Fruit fly (Drosophila melanogaster) whole organism, embryonic: ENCODE measurements around the gene CG8944.

Experiments used
- ATbp ChIP-seq: fragments of 200-800 bp; sonication (Bioruptor generic); optimal IDR thresholded peaks from 2 replicates; lab custom pipeline; 2017; ENCODE audit warnings: missing biosample characterization, mild to moderate bottlenecking, missing genetic modification characterization, missing genetic modification reagents
- Adf1 ChIP-seq: fragments of 200-800 bp; sonication (Bioruptor generic); IDR thresholded peaks from 2 replicates; pipeline ENCODE4 v1.3.6; 2022; ENCODE audit warnings: missing biosample characterization, missing genetic modification characterization
- BEAF-32 ChIP-seq: fragments of 200-800 bp; sonication (Bioruptor generic); optimal IDR thresholded peaks from 3 replicates; lab custom pipeline; 2017; ENCODE audit warnings: missing biosample characterization, missing genetic modification characterization, mild to moderate bottlenecking, moderate library complexity, missing genetic modification reagents
- Bgb ChIP-seq: fragments of 200-800 bp; sonication (Bioruptor generic); IDR thresholded peaks from 2 replicates; pipeline ENCODE4 v1.3.6; 2022; ENCODE audit warnings: missing biosample characterization, missing genetic modification characterization; ENCODE audit not compliant: partially characterized antibody
- CG10565 ChIP-seq: fragments of 200-800 bp; sonication (Bioruptor generic); optimal IDR thresholded peaks from 3 replicates; lab custom pipeline; 2016; ENCODE audit warnings: missing biosample characterization, mild to moderate bottlenecking, missing genetic modification characterization
- CG12659 ChIP-seq: fragments of 200-800 bp; sonication (Bioruptor generic); optimal IDR thresholded peaks from 3 replicates; lab custom pipeline; 2017; ENCODE audit warnings: mild to moderate bottlenecking, missing biosample characterization, missing genetic modification reagents, missing genetic modification characterization
- CG14710 ChIP-seq: fragments of 200-800 bp; sonication (Bioruptor generic); optimal IDR thresholded peaks from 3 replicates; lab custom pipeline; 2019; ENCODE audit warnings: missing biosample characterization, mild to moderate bottlenecking, missing genetic modification characterization, moderate library complexity
- CG1529 ChIP-seq: fragments of 200-800 bp; sonication (Bioruptor generic); optimal IDR thresholded peaks from 3 replicates; lab custom pipeline; 2018; ENCODE audit warnings: missing biosample characterization, missing genetic modification characterization
- CG2116 ChIP-seq: fragments of 200-800 bp; sonication (Bioruptor generic); optimal IDR thresholded peaks from 3 replicates; lab custom pipeline; 2018; ENCODE audit warnings: missing biosample characterization, mild to moderate bottlenecking, missing genetic modification characterization
- CG30431 ChIP-seq: fragments of 200-800 bp; sonication (Bioruptor generic); optimal IDR thresholded peaks from 2 replicates; lab custom pipeline; 2017; ENCODE audit warnings: missing biosample characterization, missing genetic modification characterization
- CG31388 ChIP-seq: fragments of 200-800 bp; sonication (Bioruptor generic); optimal IDR thresholded peaks from 2 replicates; lab custom pipeline; 2016; ENCODE audit warnings: missing biosample characterization, missing genetic modification characterization
- CG32767 ChIP-seq: fragments of 200-800 bp; sonication (Bioruptor generic); IDR thresholded peaks from 2 replicates; pipeline ENCODE4 v1.3.6; 2022; ENCODE audit warnings: missing biosample characterization, missing genetic modification characterization
- CG3847 ChIP-seq: fragments of 200-800 bp; sonication (Bioruptor generic); IDR thresholded peaks from 2 replicates; pipeline ENCODE4 v1.3.6; 2022; ENCODE audit warnings: missing biosample characterization, missing genetic modification characterization
- CG4282 ChIP-seq: fragments of 200-800 bp; sonication (Bioruptor generic); optimal IDR thresholded peaks from 2 replicates; lab custom pipeline; 2016; ENCODE audit warnings: missing biosample characterization, missing genetic modification characterization
- CG43689 ChIP-seq: fragments of 200-800 bp; sonication (Bioruptor generic); IDR thresholded peaks from 2 replicates; pipeline ENCODE4 v1.3.6; 2022; ENCODE audit warnings: missing biosample characterization, missing genetic modification characterization
- CG4404 ChIP-seq: fragments of 200-800 bp; sonication (Bioruptor generic); IDR thresholded peaks from 2 replicates; pipeline ENCODE4 v1.3.6; 2022; ENCODE audit warnings: missing biosample characterization, missing genetic modification characterization
- CkIIα-i1 ChIP-seq: fragments of 200-800 bp; sonication (Bioruptor generic); IDR thresholded peaks from 2 replicates; pipeline ENCODE4 v1.3.6; 2022; ENCODE audit warnings: missing biosample characterization, missing genetic modification characterization
- Dad ChIP-seq: fragments of 200-800 bp; sonication (Bioruptor generic); optimal IDR thresholded peaks from 3 replicates; lab custom pipeline; 2016; ENCODE audit warnings: missing biosample characterization, missing genetic modification characterization
- Dip3 ChIP-seq: fragments of 200-800 bp; sonication (Bioruptor generic); optimal IDR thresholded peaks from 3 replicates; lab custom pipeline; 2016; ENCODE audit warnings: missing biosample characterization, missing genetic modification characterization
- Elba2 ChIP-seq: fragments of 200-800 bp; sonication (Bioruptor generic); optimal IDR thresholded peaks from 3 replicates; lab custom pipeline; 2016; ENCODE audit warnings: missing biosample characterization, missing genetic modification characterization
- Ets97D ChIP-seq: fragments of 200-800 bp; sonication (Bioruptor generic); optimal IDR thresholded peaks from 3 replicates; lab custom pipeline; 2016; ENCODE audit warnings: missing biosample characterization, missing genetic modification characterization
- Fer1 ChIP-seq: fragments of 200-800 bp; sonication (Bioruptor generic); optimal IDR thresholded peaks from 2 replicates; lab custom pipeline; 2017; ENCODE audit warnings: missing biosample characterization, mild to moderate bottlenecking, missing genetic modification characterization
- Hr3 ChIP-seq: fragments of 200-800 bp; sonication (Bioruptor generic); optimal IDR thresholded peaks from 3 replicates; lab custom pipeline; 2016; ENCODE audit warnings: missing biosample characterization, missing genetic modification characterization
- Lhr ChIP-seq: fragments of 200-800 bp; sonication (Bioruptor generic); optimal IDR thresholded peaks from 3 replicates; lab custom pipeline; 2017; ENCODE audit warnings: mild to moderate bottlenecking, missing biosample characterization, missing genetic modification reagents, missing genetic modification characterization
- MESR4 ChIP-seq: fragments of 200-800 bp; sonication (Bioruptor generic); optimal IDR thresholded peaks from 2 replicates; lab custom pipeline; 2018; ENCODE audit warnings: missing biosample characterization, mild to moderate bottlenecking, missing genetic modification characterization, moderate library complexity
- NfI ChIP-seq: fragments of 200-800 bp; sonication (Bioruptor generic); optimal IDR thresholded peaks from 3 replicates; lab custom pipeline; 2018; ENCODE audit warnings: missing biosample characterization, mild to moderate bottlenecking, missing genetic modification characterization, moderate library complexity
- Optix ChIP-seq: fragments of 200-800 bp; sonication (Bioruptor generic); IDR thresholded peaks from 3 replicates; pipeline ENCODE4 v1.3.6; 2022; ENCODE audit warnings: missing biosample characterization, missing genetic modification characterization
- YL-1 ChIP-seq: fragments of 200-800 bp; sonication (Bioruptor generic); optimal IDR thresholded peaks from 3 replicates; lab custom pipeline; 2017; ENCODE audit warnings: missing biosample characterization, mild to moderate bottlenecking, missing genetic modification characterization
- ap ChIP-seq: fragments of 200-800 bp; sonication (Bioruptor generic); IDR thresholded peaks from 2 replicates; pipeline ENCODE4 v1.3.6; 2022; ENCODE audit warnings: missing biosample characterization, missing genetic modification characterization
- az2 ChIP-seq: fragments of 200-800 bp; sonication (Bioruptor generic); optimal IDR thresholded peaks from 3 replicates; lab custom pipeline; 2016; ENCODE audit warnings: missing biosample characterization, missing genetic modification characterization
- da ChIP-seq: fragments of 200-800 bp; sonication (Bioruptor generic); optimal IDR thresholded peaks from 2 replicates; lab custom pipeline; 2016; ENCODE audit warnings: missing biosample characterization, missing genetic modification characterization
- dati ChIP-seq: fragments of 200-800 bp; sonication (Bioruptor generic); IDR thresholded peaks from 2 replicates; pipeline ENCODE4 v1.3.6; 2022; ENCODE audit warnings: missing biosample characterization, missing genetic modification characterization
- ems ChIP-seq: fragments of 200-800 bp; sonication (Bioruptor generic); optimal IDR thresholded peaks from 3 replicates; lab custom pipeline; 2016; ENCODE audit warnings: missing biosample characterization, missing genetic modification characterization
- fu2 ChIP-seq: fragments of 200-800 bp; sonication (Bioruptor generic); optimal IDR thresholded peaks from 2 replicates; lab custom pipeline; 2016; ENCODE audit warnings: missing biosample characterization, missing genetic modification characterization
- insv ChIP-seq, 2 experiments: fragments of 200-800 bp; sonication (Bioruptor generic); optimal IDR thresholded peaks; 3 replicates each; lab custom pipeline; 2016 to 2018; ENCODE audit warnings: missing biosample characterization in 2 of 2, missing genetic modification characterization in 2 of 2
- inv ChIP-seq: fragments of 200-800 bp; sonication (Bioruptor generic); IDR thresholded peaks from 2 replicates; pipeline ENCODE4 v1.3.6; 2022; ENCODE audit warnings: missing biosample characterization, missing genetic modification characterization; ENCODE audit not compliant: partially characterized antibody
- lbe ChIP-seq: fragments of 200-800 bp; sonication (Bioruptor generic); optimal IDR thresholded peaks from 2 replicates; lab custom pipeline; 2016; ENCODE audit warnings: missing biosample characterization, mild to moderate bottlenecking, missing genetic modification characterization
- mam ChIP-seq: fragments of 200-800 bp; sonication (Bioruptor generic); optimal IDR thresholded peaks from 3 replicates; lab custom pipeline; 2016; ENCODE audit warnings: missing biosample characterization, missing genetic modification characterization
- nau ChIP-seq: fragments of 200-800 bp; sonication (Bioruptor generic); optimal IDR thresholded peaks from 3 replicates; lab custom pipeline; 2017; ENCODE audit warnings: missing biosample characterization, mild to moderate bottlenecking, missing genetic modification characterization, missing genetic modification reagents
- nom ChIP-seq: fragments of 200-800 bp; sonication (Bioruptor generic); optimal IDR thresholded peaks from 2 replicates; lab custom pipeline; 2017; ENCODE audit warnings: missing biosample characterization, missing genetic modification characterization, mild to moderate bottlenecking, moderate library complexity, missing genetic modification reagents
- pb ChIP-seq: fragments of 200-800 bp; sonication (Bioruptor generic); optimal IDR thresholded peaks from 3 replicates; lab custom pipeline; 2016; ENCODE audit warnings: missing biosample characterization, missing genetic modification characterization
- phol ChIP-seq: fragments of 200-800 bp; sonication (Bioruptor generic); optimal IDR thresholded peaks from 3 replicates; lab custom pipeline; 2018; ENCODE audit warnings: missing biosample characterization, mild to moderate bottlenecking, missing genetic modification characterization, moderate library complexity
- scrt ChIP-seq: fragments of 200-800 bp; sonication (Bioruptor generic); optimal IDR thresholded peaks from 2 replicates; lab custom pipeline; 2018; ENCODE audit warnings: missing biosample characterization, mild to moderate bottlenecking, missing genetic modification characterization, moderate library complexity
- sens ChIP-seq: fragments of 200-800 bp; sonication (Bioruptor generic); peaks from one replicate; lab custom pipeline; 2016; ENCODE audit warnings: missing biosample characterization, missing genetic modification characterization
- slou ChIP-seq: fragments of 200-800 bp; sonication (Bioruptor generic); optimal IDR thresholded peaks from 3 replicates; lab custom pipeline; 2016; ENCODE audit warnings: missing biosample characterization, missing genetic modification characterization
- so ChIP-seq: fragments of 200-800 bp; sonication (Bioruptor generic); IDR thresholded peaks from 3 replicates; pipeline ENCODE4 v1.3.6; 2022; ENCODE audit warnings: missing biosample characterization, missing genetic modification characterization
- sob ChIP-seq: fragments of 200-800 bp; sonication (Bioruptor generic); IDR thresholded peaks from 2 replicates; pipeline ENCODE4 v1.3.6; 2022; ENCODE audit warnings: missing biosample characterization, missing genetic modification characterization
- stwl ChIP-seq: fragments of 200-800 bp; sonication (Bioruptor generic); optimal IDR thresholded peaks from 3 replicates; lab custom pipeline; 2018; ENCODE audit warnings: missing biosample characterization, mild to moderate bottlenecking, missing genetic modification characterization, moderate library complexity
- trem ChIP-seq: fragments of 200-800 bp; optimal IDR thresholded peaks from 3 replicates; lab custom pipeline; 2019; ENCODE audit warnings: missing biosample characterization, mild to moderate bottlenecking, missing genetic modification characterization, moderate library complexity
- trh ChIP-seq: fragments of 200-800 bp; sonication (Bioruptor generic); optimal IDR thresholded peaks from 2 replicates; lab custom pipeline; 2016; ENCODE audit warnings: missing biosample characterization, missing genetic modification characterization
- unc-4 ChIP-seq: fragments of 200-800 bp; sonication (Bioruptor generic); IDR thresholded peaks from 2 replicates; pipeline ENCODE4 v1.3.6; 2022; ENCODE audit warnings: missing biosample characterization, missing genetic modification characterization; ENCODE audit not compliant: partially characterized antibody
- zen2 ChIP-seq: fragments of 200-800 bp; sonication (Bioruptor generic); IDR thresholded peaks from 3 replicates; pipeline ENCODE4 v1.3.6; 2022; ENCODE audit warnings: missing biosample characterization, missing genetic modification characterization; ENCODE audit not compliant: partially characterized antibody

Gene CG8944

DNA sequence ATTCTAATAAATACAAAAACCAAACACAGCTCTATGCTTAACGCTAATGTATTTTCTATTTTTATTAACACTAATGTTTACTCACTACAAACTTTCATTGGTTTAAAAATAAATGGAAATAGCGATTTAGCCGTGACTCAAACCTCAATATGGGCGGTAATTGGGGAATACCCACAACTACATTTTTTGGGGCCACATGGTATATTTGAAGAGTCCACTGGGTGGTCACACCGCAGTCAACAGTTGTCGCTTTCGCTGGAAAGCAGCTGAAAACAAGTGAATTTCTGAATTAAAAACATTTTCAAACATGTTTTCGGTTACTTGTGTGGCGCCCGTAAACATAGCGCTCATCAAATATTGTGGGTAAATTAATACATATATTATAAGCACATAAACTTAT is 2.9 kb upstream of the CG8944 start, which contains the start of gene Mvd (continued):
- TF ChIP-seq Optix (GFP tag; lab: Robert Waterston, UW) (no peak), so (GFP tag; lab: Robert Waterston, UW) (no peak), scrt (peak; percentile 80), sens (GFP tag; lab: Kevin White, UChicago) (no peak), ap (GFP tag; lab: Robert Waterston, UW) (no peak), pb (GFP tag; lab: Kevin White, UChicago) (no peak), CG3847 (GFP tag; lab: Robert Waterston, UW) (no peak), trem (tag; lab: Kevin White, UChicago) (peak; percentile 48), Hr3 (GFP tag; lab: Kevin White, UChicago) (peak; percentile 0), sob (no peak), fu2 (no peak), CG10565 (GFP tag; lab: Kevin White, UChicago) (no peak), BEAF-32 (peak; percentile 54), phol (peak; percentile 60), stwl (tag; lab: Kevin White, UChicago) (peak; percentile 44), trh (GFP tag; lab: Kevin White, UChicago) (no peak), lbe (GFP tag; lab: Kevin White, UChicago) (no peak), ems (GFP tag; lab: Kevin White, UChicago) (no peak), mam (GFP tag; lab: Kevin White, UChicago) (peak; percentile 17), da (GFP tag; lab: Kevin White, UChicago) (no peak), CG4404 (GFP tag; lab: Robert Waterston, UW) (no peak), Fer1 (GFP tag; lab: Kevin White, UChicago) (peak; percentile 39), Ets97D (GFP tag; lab: Kevin White, UChicago) (peak; percentile 77), CG32767 (GFP tag; lab: Robert Waterston, UW) (no peak), Dip3 (no peak), NfI (no peak), CG43689 (no peak), CG30431 (no peak), az2 (GFP tag; lab: Kevin White, UChicago) (no peak), Lhr (peak; percentile 29), ATbp (GFP tag; lab: Kevin White, UChicago) (no peak), CG31388 (GFP tag; lab: Kevin White, UChicago) (no peak), Dad (no peak), inv (no peak), CG12659 (peak; percentile 65), CG14710 (tag; lab: Kevin White, UChicago) (peak; percentile 75), nom (peak; percentile 7), CG2116 (peak; percentile 60), Elba2 (GFP tag; lab: Kevin White, UChicago) (no peak), CG1529 (GFP tag; lab: Kevin White, UChicago) (no peak), Adf1 (peak; percentile 8; the same call in 1 of the 2 replicates), Bgb (GFP tag; lab: Robert Waterston, UW) (peak; percentile 51), insv (GFP tag; optimal IDR thresholded peaks at IDR 0.05; lab: Kevin White, UChicago) (peak in 1 of 2 experiments; percentile 24), nau (no peak), dati (GFP tag; lab: Robert Waterston, UW) (no peak), MESR4 (GFP tag; lab: Kevin White, UChicago) (peak; percentile 67), slou (GFP tag; lab: Kevin White, UChicago) (no peak), CG4282 (GFP tag; lab: Kevin White, UChicago) (no peak), CkIIα-i1 (GFP tag; lab: Robert Waterston, UW) (no peak), YL-1 (GFP tag; lab: Kevin White, UChicago) (peak; percentile 77), zen2 (GFP tag; lab: Robert Waterston, UW) (no peak), unc-4 (0 out of 2 replicates have a peak, but pooled peaks have one; percentile 35)
